Fruit fly (Drosophila melanogaster) Kc167 (cell line): Measurements from ENCODE around the gene Ccp84Ad.

Experiments used
- Myc ChIP-seq: fragments of >200 bp; optimal IDR thresholded peaks from 2 replicates; lab custom pipeline; 2017; ENCODE audit warnings: missing external identifiers
- Sin3A ChIP-seq: fragments of >200 bp; optimal IDR thresholded peaks from 2 replicates; lab custom pipeline; 2018; ENCODE audit warnings: missing external identifiers
- insv ChIP-seq: fragments of >200 bp; optimal IDR thresholded peaks from 3 replicates; lab custom pipeline; 2018; ENCODE audit warnings: missing external identifiers
- psq ChIP-seq: fragments of >200 bp; optimal IDR thresholded peaks from 2 replicates; lab custom pipeline; 2017; ENCODE audit warnings: missing external identifiers

DNA sequence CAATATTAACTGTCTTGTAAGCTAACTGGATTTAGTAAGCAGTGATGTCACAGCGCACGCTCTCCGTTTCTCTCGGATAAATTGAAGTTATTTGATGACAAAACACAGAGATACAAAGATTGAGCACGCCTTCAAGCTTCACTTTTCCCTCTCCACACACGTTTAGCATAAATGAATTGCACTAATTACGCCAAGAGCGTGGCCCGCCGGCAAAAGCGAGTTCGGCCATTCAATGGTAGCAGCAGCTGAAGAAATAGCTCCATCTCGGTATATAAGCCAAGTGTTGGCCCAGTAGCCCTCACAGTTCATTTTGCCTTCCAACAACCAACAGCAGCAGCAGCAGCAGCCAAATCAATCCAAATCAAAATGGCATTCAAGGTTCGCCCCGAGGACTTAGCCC lies at the start of gene Ccp84Ad:
- TF ChIP-seq Sin3A (lab: Kevin White, UChicago) (no peak), Myc (no peak), insv (lab: Kevin White, UChicago) (no peak), psq (lab: Kevin White, UChicago) (no peak)
